Fruit fly (Drosophila melanogaster) whole organism, adult: ENCODE results near the gene Csk.

Source experiments
- CG11617 ChIP-seq: fragments of 200-800 bp; sonication (Bioruptor generic); optimal IDR thresholded peaks from 2 replicates; lab custom pipeline; 2017; ENCODE audit warnings: mild to moderate bottlenecking, missing biosample characterization, missing genetic modification reagents, missing genetic modification characterization
- CG12768 ChIP-seq: fragments of 200-800 bp; sonication (Bioruptor generic); optimal IDR thresholded peaks from 2 replicates; lab custom pipeline; 2017; ENCODE audit warnings: missing biosample characterization, missing genetic modification characterization, mild to moderate bottlenecking, moderate library complexity, missing genetic modification reagents
- CG14711 ChIP-seq: fragments of 200-800 bp; sonication (Bioruptor generic); optimal IDR thresholded peaks from 2 replicates; lab custom pipeline; 2018; ENCODE audit warnings: missing biosample characterization, mild to moderate bottlenecking, missing genetic modification characterization, moderate library complexity
- CG1620 ChIP-seq: fragments of 200-800 bp; sonication (Bioruptor generic); optimal IDR thresholded peaks from 2 replicates; lab custom pipeline; 2016; ENCODE audit warnings: missing biosample characterization, missing genetic modification characterization
- CG33017 ChIP-seq: fragments of 200-800 bp; sonication (Bioruptor generic); optimal IDR thresholded peaks from 2 replicates; lab custom pipeline; 2018; ENCODE audit warnings: missing biosample characterization, mild to moderate bottlenecking, missing genetic modification characterization, moderate library complexity
- CG5204 ChIP-seq: fragments of 200-800 bp; sonication (Bioruptor generic); optimal IDR thresholded peaks from 2 replicates; lab custom pipeline; 2016; ENCODE audit warnings: missing biosample characterization, missing genetic modification characterization
- CG7045 ChIP-seq: fragments of 200-800 bp; sonication (Bioruptor generic); optimal IDR thresholded peaks from 2 replicates; lab custom pipeline; 2017; ENCODE audit warnings: missing biosample characterization, mild to moderate bottlenecking, missing genetic modification characterization
- CG7101 ChIP-seq: fragments of 200-800 bp; sonication (Bioruptor generic); optimal IDR thresholded peaks from 2 replicates; lab custom pipeline; 2018; ENCODE audit warnings: missing biosample characterization, mild to moderate bottlenecking, missing genetic modification characterization, moderate library complexity
- Clk ChIP-seq: fragments of 200-800 bp; sonication (Bioruptor generic); optimal IDR thresholded peaks from 2 replicates; lab custom pipeline; 2017; ENCODE audit warnings: missing biosample characterization, missing genetic modification characterization
- Crg-1 ChIP-seq: fragments of 200-800 bp; sonication (Bioruptor generic); optimal IDR thresholded peaks from 2 replicates; lab custom pipeline; 2016; ENCODE audit warnings: missing biosample characterization, missing genetic modification characterization
- Hr96 ChIP-seq: fragments of 200-800 bp; sonication (Bioruptor generic); optimal IDR thresholded peaks from 2 replicates; lab custom pipeline; 2016; ENCODE audit warnings: missing biosample characterization, missing genetic modification characterization
- Mnt ChIP-seq: fragments of 200-800 bp; sonication (Bioruptor generic); optimal IDR thresholded peaks from 2 replicates; lab custom pipeline; 2016; ENCODE audit warnings: missing biosample characterization, mild to moderate bottlenecking, missing genetic modification characterization
- bab1 ChIP-seq: fragments of 200-800 bp; sonication (Bioruptor generic); optimal IDR thresholded peaks from 3 replicates; lab custom pipeline; 2019; ENCODE audit warnings: missing biosample characterization, mild to moderate bottlenecking, missing genetic modification characterization, moderate library complexity
- cic ChIP-seq: fragments of 200-800 bp; sonication (Bioruptor generic); optimal IDR thresholded peaks from 2 replicates; lab custom pipeline; 2017; ENCODE audit warnings: missing biosample characterization, mild to moderate bottlenecking, missing genetic modification characterization, moderate library complexity
- cnc ChIP-seq, 2 experiments: fragments of >200 bp; optimal IDR thresholded peaks; 2 replicates each; lab custom pipeline; 2017
- kay ChIP-seq: fragments of 200-800 bp; sonication (Bioruptor generic); peaks from one replicate; lab custom pipeline; 2016; ENCODE audit warnings: missing biosample characterization, missing genetic modification characterization, borderline replicate concordance
- ovo ChIP-seq: fragments of 200-800 bp; sonication (Bioruptor generic); optimal IDR thresholded peaks from 2 replicates; lab custom pipeline; 2016; ENCODE audit warnings: missing biosample characterization, missing genetic modification characterization
- pad ChIP-seq: fragments of 200-800 bp; sonication (Bioruptor generic); optimal IDR thresholded peaks from 3 replicates; lab custom pipeline; 2017; ENCODE audit warnings: missing biosample characterization, missing genetic modification characterization, mild to moderate bottlenecking, moderate library complexity, missing genetic modification reagents
- tj ChIP-seq: fragments of 200-800 bp; sonication (Bioruptor generic); optimal IDR thresholded peaks from 3 replicates; lab custom pipeline; 2017; ENCODE audit warnings: missing biosample characterization, mild to moderate bottlenecking, missing genetic modification characterization, moderate library complexity
- toe ChIP-seq: fragments of 200-800 bp; sonication (Bioruptor generic); optimal IDR thresholded peaks from 2 replicates; lab custom pipeline; 2016; ENCODE audit warnings: missing biosample characterization, missing genetic modification characterization

The Csk gene

DNA sequence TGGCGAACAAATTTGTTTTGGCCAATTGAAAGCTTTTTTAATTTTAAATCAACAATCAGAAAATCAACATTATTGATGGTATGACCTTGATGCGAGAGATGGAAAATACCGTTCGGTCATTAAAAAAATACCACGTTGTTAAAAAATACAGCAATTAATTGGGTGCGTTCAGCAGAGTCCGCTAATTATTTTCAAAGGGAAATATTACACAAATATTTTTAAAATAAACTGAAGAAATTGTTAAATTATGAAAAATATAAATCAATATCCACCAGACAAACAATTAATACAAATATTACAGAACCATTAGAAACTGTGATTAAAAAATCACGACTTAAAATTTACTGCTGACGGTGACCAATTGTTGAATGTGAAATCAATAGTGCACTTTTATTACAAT is 27.5 kb upstream of the Csk start, which contains the start of gene CG18476:
TSS of gene CG18476 (minus strand) at position 101 of the 400 bp plus-strand sequence.
- TF ChIP-seq Clk (GFP tag; lab: Kevin White, UChicago) (peak; percentile 75), Crg-1 (GFP tag; lab: Kevin White, UChicago) (peak; percentile 69), CG1620 (GFP tag; lab: Kevin White, UChicago) (peak; percentile 86), pad (GFP tag; lab: Kevin White, UChicago) (peak; percentile 81), CG7101 (tag; lab: Kevin White, UChicago) (peak; percentile 96), CG14711 (peak; percentile 95), CG33017 (tag; lab: Kevin White, UChicago) (peak; percentile 95), Hr96 (peak; percentile 58), cic (GFP tag; lab: Kevin White, UChicago) (peak; percentile 7), CG7045 (peak; percentile 88), cnc (optimal IDR thresholded peaks at IDR 0.05; lab: Kevin White, UChicago) (no peak), CG5204 (GFP tag; lab: Kevin White, UChicago) (no peak), Mnt (GFP tag; lab: Kevin White, UChicago) (peak; percentile 70), bab1 (GFP tag; lab: Kevin White, UChicago) (peak; percentile 97), kay (GFP tag; lab: Kevin White, UChicago) (no peak), CG11617 (peak; percentile 88), toe (GFP tag; lab: Kevin White, UChicago) (no peak), ovo (GFP tag; lab: Kevin White, UChicago) (peak; percentile 34), tj (GFP tag; lab: Kevin White, UChicago) (peak; percentile 85), CG12768 (peak; percentile 92)

DNA sequence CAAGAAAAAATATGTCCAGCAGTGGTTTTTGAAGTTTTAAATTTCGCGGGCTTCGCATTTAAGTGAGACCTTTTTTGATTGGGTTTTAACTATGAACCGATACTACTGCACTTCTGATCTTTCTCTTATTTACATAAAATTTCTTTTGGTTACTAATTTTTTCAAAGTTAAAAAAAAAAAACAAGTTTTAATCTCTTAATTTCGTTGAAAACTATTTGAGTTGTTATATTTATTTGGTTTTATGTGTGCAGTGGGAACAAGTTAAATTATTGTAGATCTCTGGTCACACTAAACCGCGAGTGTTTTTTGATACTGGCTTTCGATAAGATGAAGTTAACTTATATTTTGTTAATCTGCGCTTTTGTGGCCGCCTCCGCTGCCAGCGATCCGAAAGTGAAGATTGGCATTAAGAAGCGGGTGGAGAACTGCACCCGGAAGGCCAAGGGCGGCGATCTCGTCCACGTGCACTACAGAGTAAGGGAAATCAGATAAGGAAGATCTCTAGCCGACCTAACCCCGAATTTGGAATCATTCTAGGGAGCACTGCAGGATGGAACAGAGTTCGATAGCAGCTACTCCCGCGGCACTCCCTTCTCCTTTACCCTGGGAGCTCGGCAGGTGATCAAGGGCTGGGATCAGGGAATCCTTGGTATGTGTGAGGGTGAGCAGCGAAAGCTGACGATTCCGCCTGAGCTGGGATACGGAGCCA is 23.6 kb upstream of the Csk start, which contains the start of gene CG14715:
TSS of gene CG14715 (plus strand) at position 267 of the 709 bp plus-strand sequence.
- peak; percentile 51 for TF ChIP-seq CG14711
- TF ChIP-seq toe (GFP tag; lab: Kevin White, UChicago), result peak; percentile 61
- no peak for TF ChIP-seq CG33017 (tag; lab: Kevin White, UChicago)
- peak; percentile 9 for TF ChIP-seq CG11617
- TF ChIP-seq CG12768, result no peak
- no peak for TF ChIP-seq CG5204 (GFP tag; lab: Kevin White, UChicago)
- no peak for TF ChIP-seq pad (GFP tag; lab: Kevin White, UChicago)
- peak; percentile 79 for TF ChIP-seq bab1 (GFP tag; lab: Kevin White, UChicago)
- TF ChIP-seq Crg-1 (GFP tag; lab: Kevin White, UChicago), result no peak
- peak; percentile 9 for TF ChIP-seq tj (GFP tag; lab: Kevin White, UChicago)
- TF ChIP-seq Hr96, result peak; percentile 37
- no peak for TF ChIP-seq kay (GFP tag; lab: Kevin White, UChicago)
- peak; percentile 1 for TF ChIP-seq ovo (GFP tag; lab: Kevin White, UChicago)
- no peak for TF ChIP-seq cnc (optimal IDR thresholded peaks at IDR 0.05; lab: Kevin White, UChicago)
- TF ChIP-seq Clk (GFP tag; lab: Kevin White, UChicago), result no peak
- TF ChIP-seq Mnt (GFP tag; lab: Kevin White, UChicago), result peak; percentile 39
- TF ChIP-seq CG7045, result peak; percentile 9
- peak; percentile 60 for TF ChIP-seq CG7101 (tag; lab: Kevin White, UChicago)
- no peak for TF ChIP-seq cic (GFP tag; lab: Kevin White, UChicago)
- peak; percentile 52 for TF ChIP-seq CG1620 (GFP tag; lab: Kevin White, UChicago)

DNA sequence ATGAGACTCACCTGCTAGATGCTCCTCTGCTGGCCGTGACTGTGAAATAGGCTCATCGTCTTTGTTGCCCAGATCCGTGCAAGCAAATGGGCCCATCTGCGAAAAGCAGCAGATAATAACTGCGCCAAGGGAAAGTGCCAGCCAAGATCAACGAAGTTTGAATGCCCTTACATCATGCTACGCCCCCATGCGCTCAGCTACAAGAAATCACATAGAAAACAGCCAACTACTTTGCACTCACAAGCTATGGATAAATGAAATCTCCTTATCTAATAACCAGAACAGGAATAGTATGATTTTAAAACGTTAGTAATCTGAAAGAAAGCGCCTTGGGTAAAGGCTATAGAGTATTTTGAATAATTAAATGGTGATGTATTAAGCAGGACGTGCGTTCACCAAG is 21.3 kb upstream of the Csk start:
- TF ChIP-seq cnc (optimal IDR thresholded peaks at IDR 0.05; lab: Kevin White, UChicago) (no peak), Hr96 (no peak), CG33017 (tag; lab: Kevin White, UChicago) (no peak), CG7101 (tag; lab: Kevin White, UChicago) (no peak), toe (GFP tag; lab: Kevin White, UChicago) (no peak), Crg-1 (GFP tag; lab: Kevin White, UChicago) (no peak), cic (GFP tag; lab: Kevin White, UChicago) (no peak), Mnt (GFP tag; lab: Kevin White, UChicago) (no peak), CG12768 (no peak)

DNA sequence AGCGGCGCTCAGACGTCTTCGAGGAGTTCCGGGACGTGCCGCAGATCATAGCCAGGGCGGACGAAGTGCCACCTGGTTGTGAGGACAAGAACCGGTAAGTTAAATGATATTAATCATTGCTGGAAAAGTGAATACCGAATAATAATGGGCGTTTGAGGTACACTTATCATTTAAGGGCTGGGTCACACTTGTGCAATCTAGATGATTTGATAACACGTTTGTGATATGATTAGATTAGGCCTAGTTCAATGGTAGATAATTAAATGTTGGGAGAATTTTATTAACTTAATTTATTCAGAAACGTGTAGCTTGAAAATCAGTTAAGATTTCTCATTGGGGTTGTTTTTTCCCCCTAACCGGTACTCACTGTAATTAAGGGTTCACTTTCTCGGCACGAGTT is 20.4 kb upstream of the Csk start:
- no peak for TF ChIP-seq toe (GFP tag; lab: Kevin White, UChicago)
- TF ChIP-seq ovo (GFP tag; lab: Kevin White, UChicago), result no peak
- no peak for TF ChIP-seq pad (GFP tag; lab: Kevin White, UChicago)
- no peak for TF ChIP-seq cic (GFP tag; lab: Kevin White, UChicago)
- no peak for TF ChIP-seq cnc (optimal IDR thresholded peaks at IDR 0.05; lab: Kevin White, UChicago)
- TF ChIP-seq CG33017 (tag; lab: Kevin White, UChicago), result no peak
- no peak for TF ChIP-seq Mnt (GFP tag; lab: Kevin White, UChicago)
- no peak for TF ChIP-seq CG7045
- no peak for TF ChIP-seq CG12768
- TF ChIP-seq CG1620 (GFP tag; lab: Kevin White, UChicago), result no peak
- TF ChIP-seq tj (GFP tag; lab: Kevin White, UChicago), result no peak
- TF ChIP-seq CG5204 (GFP tag; lab: Kevin White, UChicago), result no peak
- no peak for TF ChIP-seq bab1 (GFP tag; lab: Kevin White, UChicago)
- TF ChIP-seq Clk (GFP tag; lab: Kevin White, UChicago), result no peak
- TF ChIP-seq Hr96, result no peak
- no peak for TF ChIP-seq Crg-1 (GFP tag; lab: Kevin White, UChicago)
- TF ChIP-seq CG11617, result no peak
- no peak for TF ChIP-seq kay (GFP tag; lab: Kevin White, UChicago)

DNA sequence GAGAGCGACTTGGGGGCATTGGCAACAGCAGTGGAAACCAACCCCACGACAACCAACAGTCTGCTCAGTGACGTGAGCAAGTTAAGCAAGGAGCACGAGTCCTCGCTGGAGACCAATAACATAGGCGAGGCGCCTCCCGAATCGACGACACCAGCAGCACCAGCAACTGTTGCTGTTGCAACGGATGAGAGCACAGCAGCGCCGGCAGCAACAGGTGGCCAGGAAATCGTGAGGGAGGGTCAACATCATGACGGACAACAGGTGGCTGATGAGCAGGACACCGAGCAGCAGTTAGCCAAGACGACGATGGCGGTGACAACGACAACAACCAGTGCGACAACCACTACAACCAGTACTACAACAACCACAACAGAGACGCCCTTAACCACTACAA is 19.4 kb upstream of the Csk start:
- TF ChIP-seq CG7045 (no peak), Crg-1 (GFP tag; lab: Kevin White, UChicago) (no peak), toe (GFP tag; lab: Kevin White, UChicago) (no peak), CG12768 (no peak), tj (GFP tag; lab: Kevin White, UChicago) (no peak), CG11617 (no peak)
